Fruit fly (Drosophila melanogaster) whole organism, embryonic: ENCODE data around the gene CG14840.
A peak's percentile ranks its signal among the peaks of the same experiment; 100 is the strongest.

Experiments
- BEAF-32 ChIP-seq: fragments of 200-800 bp; sonication (Bioruptor generic); optimal IDR thresholded peaks from 3 replicates; lab custom pipeline; 2017; ENCODE audit warnings: missing biosample characterization, missing genetic modification characterization, mild to moderate bottlenecking, moderate library complexity, missing genetic modification reagents
- Bteb2 ChIP-seq: fragments of 200-800 bp; sonication (Bioruptor generic); optimal IDR thresholded peaks from 2 replicates; lab custom pipeline; 2016; ENCODE audit warnings: missing biosample characterization, missing genetic modification characterization
- CG10209 ChIP-seq: fragments of 200-800 bp; sonication (Bioruptor generic); optimal IDR thresholded peaks from 3 replicates; lab custom pipeline; 2017; ENCODE audit warnings: missing biosample characterization, mild to moderate bottlenecking, missing genetic modification characterization, missing genetic modification reagents
- CG10366 ChIP-seq: fragments of 200-800 bp; sonication (Bioruptor generic); IDR thresholded peaks from 2 replicates; pipeline ENCODE4 v1.3.6; 2022; ENCODE audit warnings: missing biosample characterization, missing genetic modification characterization
- CG12236 ChIP-seq: fragments of 200-800 bp; sonication (Bioruptor generic); optimal IDR thresholded peaks from 2 replicates; lab custom pipeline; 2016; ENCODE audit warnings: missing biosample characterization, missing genetic modification characterization
- CG12744 ChIP-seq: fragments of 200-800 bp; sonication (Bioruptor generic); optimal IDR thresholded peaks from 2 replicates; lab custom pipeline; 2016; ENCODE audit warnings: missing biosample characterization, missing genetic modification characterization
- CG12769 ChIP-seq: fragments of 200-800 bp; sonication (Bioruptor generic); optimal IDR thresholded peaks from 2 replicates; lab custom pipeline; 2019; ENCODE audit warnings: missing biosample characterization, mild to moderate bottlenecking, missing genetic modification characterization, moderate library complexity
- CG13624 ChIP-seq: fragments of 200-800 bp; sonication (Bioruptor generic); optimal IDR thresholded peaks from 2 replicates; lab custom pipeline; 2016; ENCODE audit warnings: missing biosample characterization, missing genetic modification characterization
- CG14441 ChIP-seq: fragments of 200-800 bp; sonication (Bioruptor generic); IDR thresholded peaks from 2 replicates; pipeline ENCODE4 v1.3.6; 2022; ENCODE audit warnings: missing biosample characterization, missing genetic modification characterization
- CG17186 ChIP-seq: fragments of 200-800 bp; sonication (Bioruptor generic); optimal IDR thresholded peaks from 3 replicates; lab custom pipeline; 2017; ENCODE audit warnings: missing biosample characterization, missing genetic modification reagents, missing genetic modification characterization
- CG17359 ChIP-seq: fragments of 200-800 bp; sonication (Bioruptor generic); optimal IDR thresholded peaks from 3 replicates; lab custom pipeline; 2018; ENCODE audit warnings: missing biosample characterization, mild to moderate bottlenecking, missing genetic modification characterization, moderate library complexity
- CG2120 ChIP-seq: fragments of 200-800 bp; sonication (Bioruptor generic); optimal IDR thresholded peaks from 3 replicates; lab custom pipeline; 2016; ENCODE audit warnings: missing biosample characterization, missing genetic modification characterization
- CG3065 ChIP-seq: fragments of 200-800 bp; sonication (Bioruptor generic); optimal IDR thresholded peaks from 2 replicates; lab custom pipeline; 2016; ENCODE audit warnings: missing biosample characterization, missing genetic modification characterization
- CG3726 ChIP-seq: fragments of 200-800 bp; sonication (Bioruptor generic); IDR thresholded peaks from 3 replicates; pipeline ENCODE4, ENCODE4 v1.3.6; 2022; ENCODE audit warnings: missing biosample characterization, missing genetic modification characterization
- CG4328 ChIP-seq: fragments of 200-800 bp; sonication (Bioruptor generic); optimal IDR thresholded peaks from 3 replicates; lab custom pipeline; 2017; ENCODE audit warnings: missing biosample characterization, missing genetic modification reagents, missing genetic modification characterization
- CG7786 ChIP-seq: fragments of 200-800 bp; sonication (Bioruptor generic); optimal IDR thresholded peaks from 2 replicates; lab custom pipeline; 2016; ENCODE audit warnings: missing biosample characterization, missing genetic modification characterization
- CG7987 ChIP-seq: fragments of 200-800 bp; sonication (Bioruptor generic); optimal IDR thresholded peaks from 2 replicates; lab custom pipeline; 2018; ENCODE audit warnings: missing biosample characterization, mild to moderate bottlenecking, missing genetic modification characterization, moderate library complexity
- CG9437 ChIP-seq: fragments of 200-800 bp; sonication (Bioruptor generic); optimal IDR thresholded peaks from 2 replicates; lab custom pipeline; 2018; ENCODE audit warnings: missing biosample characterization, mild to moderate bottlenecking, missing genetic modification characterization
- CG9727 ChIP-seq: fragments of 200-800 bp; sonication (Bioruptor generic); optimal IDR thresholded peaks from 3 replicates; lab custom pipeline; 2017; ENCODE audit warnings: missing biosample characterization, mild to moderate bottlenecking, missing genetic modification characterization
- Doc3 ChIP-seq: fragments of 200-800 bp; sonication (Bioruptor generic); IDR thresholded peaks from 3 replicates; pipeline ENCODE4 v1.3.6; 2022; ENCODE audit warnings: missing biosample characterization, missing genetic modification characterization; ENCODE audit not compliant: partially characterized antibody
- HLH3B ChIP-seq: fragments of 200-800 bp; sonication (Bioruptor generic); IDR thresholded peaks from 2 replicates; pipeline ENCODE4 v1.3.6; 2022; ENCODE audit warnings: missing biosample characterization, missing genetic modification characterization
- HLH4C ChIP-seq: fragments of 200-800 bp; sonication (Bioruptor generic); IDR thresholded peaks from 3 replicates; pipeline ENCODE4 v1.3.6; 2022; ENCODE audit warnings: missing biosample characterization, missing genetic modification characterization; ENCODE audit not compliant: partially characterized antibody
- Hmx ChIP-seq: fragments of 200-800 bp; sonication (Bioruptor generic); optimal IDR thresholded peaks from 2 replicates; lab custom pipeline; 2016; ENCODE audit warnings: missing biosample characterization, missing genetic modification characterization
- Hr39 ChIP-seq: fragments of >200 bp; optimal IDR thresholded peaks from 2 replicates; lab custom pipeline; 2017
- NK7.1 ChIP-seq: fragments of 200-800 bp; sonication (Bioruptor generic); optimal IDR thresholded peaks from 3 replicates; lab custom pipeline; 2016; ENCODE audit warnings: missing biosample characterization, missing genetic modification characterization
- NfI ChIP-seq: fragments of 200-800 bp; sonication (Bioruptor generic); optimal IDR thresholded peaks from 3 replicates; lab custom pipeline; 2018; ENCODE audit warnings: missing biosample characterization, mild to moderate bottlenecking, missing genetic modification characterization, moderate library complexity
- Ravus ChIP-seq: fragments of 200-800 bp; sonication (Bioruptor generic); IDR thresholded peaks from 2 replicates; pipeline ENCODE4 v1.3.6; 2022; ENCODE audit warnings: missing biosample characterization, missing genetic modification characterization
- Rx ChIP-seq: fragments of 200-800 bp; sonication (Bioruptor generic); IDR thresholded peaks from 2 replicates; pipeline ENCODE4 v1.3.6; 2022; ENCODE audit warnings: missing biosample characterization, missing genetic modification characterization
- Tbp ChIP-seq: fragments of >200 bp; optimal IDR thresholded peaks from 2 replicates; lab custom pipeline; 2018; ENCODE audit warnings: missing biosample characterization, missing genetic modification characterization
- Trl ChIP-seq, 3 experiments: fragments of >200 bp in 2 of 3; fragments of 200-800 bp in 1 of 3; sonication (Bioruptor generic) in 1 of 3; optimal IDR thresholded peaks; 2 replicates in 1 of 3; 3 replicates in 2 of 3; lab custom pipeline; 2016 to 2017; ENCODE audit warnings: missing biosample characterization in 1 of 3, missing genetic modification characterization in 1 of 3
- Xbp1 ChIP-seq: fragments of 200-800 bp; sonication (Bioruptor generic); optimal IDR thresholded peaks from 3 replicates; lab custom pipeline; 2016; ENCODE audit warnings: missing biosample characterization, mild to moderate bottlenecking, missing genetic modification characterization
- bsh ChIP-seq, 2 experiments: fragments of 200-800 bp; sonication (Bioruptor generic); optimal IDR thresholded peaks; 2 replicates each; lab custom pipeline; 2017 to 2018; ENCODE audit warnings: mild to moderate bottlenecking in 2 of 2, missing biosample characterization in 2 of 2, missing genetic modification characterization in 2 of 2, moderate library complexity in 1 of 2
- chn ChIP-seq: fragments of 200-800 bp; sonication (Bioruptor generic); optimal IDR thresholded peaks from 2 replicates; lab custom pipeline; 2016; ENCODE audit warnings: missing biosample characterization, missing genetic modification characterization
- crol ChIP-seq: fragments of 200-800 bp; sonication (Bioruptor generic); IDR thresholded peaks from 2 replicates; pipeline ENCODE4 v1.3.6; 2022; ENCODE audit warnings: missing biosample characterization, missing genetic modification characterization
- dimm ChIP-seq: fragments of 200-800 bp; sonication (Bioruptor generic); IDR thresholded peaks from 2 replicates; pipeline ENCODE4 v1.3.6; 2022; ENCODE audit warnings: missing biosample characterization, missing genetic modification characterization
- gfzf ChIP-seq: fragments of 200-800 bp; sonication (Bioruptor generic); optimal IDR thresholded peaks from 2 replicates; lab custom pipeline; 2016; ENCODE audit warnings: missing biosample characterization, mild to moderate bottlenecking, missing genetic modification characterization, moderate library complexity
- grau ChIP-seq: fragments of 200-800 bp; optimal IDR thresholded peaks from 3 replicates; lab custom pipeline; 2019; ENCODE audit warnings: missing biosample characterization, mild to moderate bottlenecking, missing genetic modification characterization, moderate library complexity
- kah ChIP-seq: fragments of 200-800 bp; sonication (Bioruptor generic); optimal IDR thresholded peaks from 2 replicates; lab custom pipeline; 2018; ENCODE audit warnings: missing biosample characterization, mild to moderate bottlenecking, missing genetic modification characterization
- kay ChIP-seq: fragments of 200-800 bp; sonication (Bioruptor generic); optimal IDR thresholded peaks from 2 replicates; lab custom pipeline; 2016; ENCODE audit warnings: missing biosample characterization, missing genetic modification characterization
- maf-S ChIP-seq: fragments of 200-800 bp; sonication (Bioruptor generic); optimal IDR thresholded peaks from 2 replicates; lab custom pipeline; 2016; ENCODE audit warnings: missing biosample characterization, missing genetic modification characterization
- nom ChIP-seq: fragments of 200-800 bp; sonication (Bioruptor generic); optimal IDR thresholded peaks from 2 replicates; lab custom pipeline; 2017; ENCODE audit warnings: missing biosample characterization, missing genetic modification characterization, mild to moderate bottlenecking, moderate library complexity, missing genetic modification reagents
- org-1 ChIP-seq: fragments of 200-800 bp; sonication (Bioruptor generic); optimal IDR thresholded peaks from 2 replicates; lab custom pipeline; 2017; ENCODE audit warnings: missing biosample characterization, missing genetic modification characterization
- otp ChIP-seq: fragments of 200-800 bp; sonication (Bioruptor generic); IDR thresholded peaks from 3 replicates; pipeline ENCODE4, ENCODE4 v1.3.6; 2022; ENCODE audit warnings: missing biosample characterization, missing genetic modification characterization
- pb ChIP-seq: fragments of 200-800 bp; sonication (Bioruptor generic); optimal IDR thresholded peaks from 3 replicates; lab custom pipeline; 2016; ENCODE audit warnings: missing biosample characterization, missing genetic modification characterization
- pho ChIP-seq: fragments of 200-800 bp; sonication (Bioruptor generic); optimal IDR thresholded peaks from 2 replicates; lab custom pipeline; 2016; ENCODE audit warnings: missing biosample characterization, missing genetic modification characterization
- row ChIP-seq: fragments of 200-800 bp; sonication (Bioruptor generic); IDR thresholded peaks from 3 replicates; pipeline ENCODE4 v1.3.6; 2022; ENCODE audit warnings: missing biosample characterization, missing genetic modification characterization
- sens-2 ChIP-seq: fragments of 200-800 bp; sonication (Bioruptor generic); IDR thresholded peaks from 2 replicates; pipeline ENCODE4 v1.3.6; 2022; ENCODE audit warnings: missing biosample characterization, missing genetic modification characterization
- unc-4 ChIP-seq: fragments of 200-800 bp; sonication (Bioruptor generic); IDR thresholded peaks from 2 replicates; pipeline ENCODE4 v1.3.6; 2022; ENCODE audit warnings: missing biosample characterization, missing genetic modification characterization; ENCODE audit not compliant: partially characterized antibody
- vfl ChIP-seq: fragments of 200-800 bp; sonication (Bioruptor generic); optimal IDR thresholded peaks from 2 replicates; lab custom pipeline; 2016; ENCODE audit warnings: missing biosample characterization, missing genetic modification characterization
- zen2 ChIP-seq: fragments of 200-800 bp; sonication (Bioruptor generic); IDR thresholded peaks from 3 replicates; pipeline ENCODE4 v1.3.6; 2022; ENCODE audit warnings: missing biosample characterization, missing genetic modification characterization; ENCODE audit not compliant: partially characterized antibody

Gene CG14840

dm6 chr3R:14278523-14279303, 17.7 kb upstream of the CG14840 start (continued):
- TF ChIP-seq unc-4 (GFP tag; lab: Robert Waterston, UW) (no peak), vfl (GFP tag; lab: Kevin White, UChicago) (no peak), CG3726 (no peak), CG12744 (GFP tag; lab: Kevin White, UChicago) (no peak), nom (GFP tag; lab: Kevin White, UChicago) (peak; percentile 95), crol (GFP tag; lab: Robert Waterston, UW) (no peak), Rx (GFP tag; lab: Robert Waterston, UW) (no peak), sens-2 (GFP tag; lab: Robert Waterston, UW) (no peak), CG17186 (GFP tag; lab: Kevin White, UChicago) (no peak), CG9727 (GFP tag; lab: Kevin White, UChicago) (no peak), CG7786 (no peak), CG13624 (no peak), Doc3 (GFP tag; lab: Robert Waterston, UW) (no peak), NfI (GFP tag; lab: Kevin White, UChicago) (no peak), gfzf (GFP tag; lab: Kevin White, UChicago) (no peak), CG12769 (tag; lab: Kevin White, UChicago) (no peak), kay (GFP tag; lab: Kevin White, UChicago) (no peak), Ravus (GFP tag; lab: Robert Waterston, UW) (no peak), CG10366 (GFP tag; lab: Robert Waterston, UW) (no peak; the same call in 1 of the 2 replicates), Xbp1 (GFP tag; lab: Kevin White, UChicago) (peak; percentile 50), bsh (GFP tag; optimal IDR thresholded peaks at IDR 0.05; lab: Kevin White, UChicago) (peak in 1 of 2 experiments; percentile 70), org-1 (GFP tag; lab: Kevin White, UChicago) (no peak), Hmx (GFP tag; lab: Kevin White, UChicago) (no peak), CG9437 (no peak), row (GFP tag; lab: Robert Waterston, UW) (peak; percentile 49), CG14441 (GFP tag; lab: Robert Waterston, UW) (no peak), CG12236 (GFP tag; lab: Kevin White, UChicago) (no peak), HLH4C (no peak), chn (GFP tag; lab: Kevin White, UChicago) (no peak), CG7987 (GFP tag; lab: Kevin White, UChicago) (no peak), otp (GFP tag; lab: Robert Waterston, UW) (no peak), zen2 (GFP tag; lab: Robert Waterston, UW) (no peak), CG4328 (GFP tag; lab: Kevin White, UChicago) (no peak), maf-S (GFP tag; lab: Kevin White, UChicago) (no peak), NK7.1 (no peak), CG17359 (tag; lab: Kevin White, UChicago) (no peak), CG10209 (GFP tag; lab: Kevin White, UChicago) (no peak), CG3065 (no peak), CG2120 (GFP tag; lab: Kevin White, UChicago) (no peak), Hr39 (no peak), kah (peak; percentile 1), BEAF-32 (GFP tag; lab: Kevin White, UChicago) (no peak), pho (GFP tag; lab: Kevin White, UChicago) (no peak), Bteb2 (GFP tag; lab: Kevin White, UChicago) (no peak), dimm (GFP tag; lab: Robert Waterston, UW) (no peak), grau (tag; lab: Kevin White, UChicago) (no peak), Tbp (GFP tag; lab: Kevin White, UChicago) (peak; percentile 59), Trl (optimal IDR thresholded peaks at IDR 0.05; lab: Kevin White, UChicago) (peak; percentile 96 to 97), Trl (GFP tag; optimal IDR thresholded peaks at IDR 0.05; lab: Kevin White, UChicago) (no peak), HLH3B (GFP tag; lab: Robert Waterston, UW) (no peak), pb (no peak)
